Fruit fly (Drosophila melanogaster) whole organism, prepupa: ENCODE data around the gene KdelR.

Experiments
- CG10669 ChIP-seq: fragments of 200-800 bp; sonication (Bioruptor generic); optimal IDR thresholded peaks from 3 replicates; lab custom pipeline; 2018; ENCODE audit warnings: missing biosample characterization, mild to moderate bottlenecking, missing genetic modification characterization, moderate library complexity
- CG11762 ChIP-seq: fragments of 200-800 bp; sonication (Bioruptor generic); optimal IDR thresholded peaks from 3 replicates; lab custom pipeline; 2016; ENCODE audit warnings: missing biosample characterization, missing genetic modification characterization; ENCODE audit not compliant: insufficient read depth
- CG11902 ChIP-seq: fragments of 200-800 bp; sonication (Bioruptor generic); optimal IDR thresholded peaks from 3 replicates; lab custom pipeline; 2016; ENCODE audit warnings: missing biosample characterization, missing genetic modification characterization
- CG15336 ChIP-seq: fragments of 200-800 bp; sonication (Bioruptor generic); IDR thresholded peaks from 2 replicates; pipeline ENCODE4 v1.3.6; 2022; ENCODE audit warnings: missing biosample characterization, missing genetic modification characterization
- CG1621 ChIP-seq: fragments of 200-800 bp; sonication (Bioruptor generic); optimal IDR thresholded peaks from 3 replicates; lab custom pipeline; 2018; ENCODE audit warnings: missing biosample characterization, mild to moderate bottlenecking, missing genetic modification characterization
- CG16779 ChIP-seq: fragments of 200-800 bp; sonication (Bioruptor generic); optimal IDR thresholded peaks from 3 replicates; lab custom pipeline; 2017; ENCODE audit warnings: missing biosample characterization, mild to moderate bottlenecking, missing genetic modification characterization
- CG3032 ChIP-seq: fragments of 200-800 bp; optimal IDR thresholded peaks from 2 replicates; lab custom pipeline; 2019; ENCODE audit warnings: missing biosample characterization, mild to moderate bottlenecking, missing genetic modification characterization, moderate library complexity
- CG31627 ChIP-seq: fragments of 200-800 bp; sonication (Bioruptor generic); optimal IDR thresholded peaks from 3 replicates; lab custom pipeline; 2016; ENCODE audit warnings: missing biosample characterization, missing genetic modification characterization
- CG32006 ChIP-seq: fragments of 200-800 bp; sonication (Bioruptor generic); optimal IDR thresholded peaks from 3 replicates; lab custom pipeline; 2017; ENCODE audit warnings: missing biosample characterization, mild to moderate bottlenecking, missing genetic modification characterization
- CG34406 ChIP-seq: fragments of 200-800 bp; sonication (Bioruptor generic); optimal IDR thresholded peaks from 3 replicates; lab custom pipeline; 2016; ENCODE audit warnings: missing biosample characterization, missing genetic modification characterization
- CG4318 ChIP-seq: fragments of 200-800 bp; sonication (Bioruptor generic); optimal IDR thresholded peaks from 3 replicates; lab custom pipeline; 2017; ENCODE audit warnings: missing biosample characterization, mild to moderate bottlenecking, missing genetic modification characterization
- CG6163 ChIP-seq: fragments of 200-800 bp; sonication (Bioruptor generic); IDR thresholded peaks from 3 replicates; pipeline ENCODE4 v1.3.6; 2022; ENCODE audit warnings: missing biosample characterization, missing genetic modification characterization
- CG6276 ChIP-seq: fragments of 200-800 bp; sonication (Bioruptor generic); optimal IDR thresholded peaks from 2 replicates; lab custom pipeline; 2017; ENCODE audit warnings: missing biosample characterization, mild to moderate bottlenecking, missing genetic modification characterization
- CG6792 ChIP-seq: fragments of 200-800 bp; sonication (Bioruptor generic); optimal IDR thresholded peaks from 3 replicates; lab custom pipeline; 2016; ENCODE audit warnings: missing biosample characterization, missing genetic modification characterization
- CG6808 ChIP-seq: fragments of 200-800 bp; sonication (Bioruptor generic); optimal IDR thresholded peaks from 3 replicates; lab custom pipeline; 2017; ENCODE audit warnings: missing biosample characterization, missing genetic modification characterization, mild to moderate bottlenecking, moderate library complexity, missing genetic modification reagents
- CG6854 ChIP-seq: fragments of 200-800 bp; sonication (Bioruptor generic); optimal IDR thresholded peaks from 2 replicates; lab custom pipeline; 2017; ENCODE audit warnings: missing biosample characterization, mild to moderate bottlenecking, missing genetic modification characterization
- CG7368 ChIP-seq: fragments of 200-800 bp; sonication (Bioruptor generic); optimal IDR thresholded peaks from 3 replicates; lab custom pipeline; 2016; ENCODE audit warnings: missing biosample characterization, missing genetic modification characterization
- CG8119 ChIP-seq: fragments of 200-800 bp; sonication (Bioruptor generic); IDR thresholded peaks from 3 replicates; pipeline ENCODE4 v1.3.6; 2022; ENCODE audit warnings: missing biosample characterization, missing genetic modification characterization
- CG8319 ChIP-seq: fragments of 200-800 bp; sonication (Bioruptor generic); optimal IDR thresholded peaks from 3 replicates; lab custom pipeline; 2016; ENCODE audit warnings: missing biosample characterization, missing genetic modification characterization
- CG8632 ChIP-seq: fragments of 200-800 bp; sonication (Bioruptor generic); optimal IDR thresholded peaks from 3 replicates; lab custom pipeline; 2016; ENCODE audit warnings: missing biosample characterization, missing genetic modification characterization
- CG9139 ChIP-seq: fragments of 200-800 bp; sonication (Bioruptor generic); optimal IDR thresholded peaks from 3 replicates; lab custom pipeline; 2017; ENCODE audit warnings: missing biosample characterization, mild to moderate bottlenecking, missing genetic modification characterization
- Eip75B ChIP-seq: fragments of 200-800 bp; sonication (Bioruptor generic); optimal IDR thresholded peaks from 3 replicates; lab custom pipeline; 2016; ENCODE audit warnings: missing biosample characterization, missing genetic modification characterization
- Eip78C ChIP-seq: fragments of 200-800 bp; sonication (Bioruptor generic); peaks from one replicate; lab custom pipeline; 2016; ENCODE audit warnings: missing biosample characterization, missing genetic modification characterization
- Eip93F ChIP-seq: fragments of 200-800 bp; sonication (Bioruptor generic); optimal IDR thresholded peaks from 2 replicates; lab custom pipeline; 2016; ENCODE audit warnings: missing biosample characterization, mild to moderate bottlenecking, missing genetic modification characterization
- Ets96B ChIP-seq: fragments of 200-800 bp; optimal IDR thresholded peaks from 2 replicates; lab custom pipeline; 2019; ENCODE audit warnings: missing biosample characterization, mild to moderate bottlenecking, missing genetic modification characterization, moderate library complexity
- Gug ChIP-seq: fragments of 200-800 bp; sonication (Bioruptor generic); IDR thresholded peaks from 2 replicates; pipeline ENCODE4 v1.3.6; 2022; ENCODE audit warnings: missing biosample characterization, missing genetic modification characterization
- Hr39 ChIP-seq: fragments of 200-800 bp; sonication (Bioruptor generic); optimal IDR thresholded peaks from 2 replicates; lab custom pipeline; 2016; ENCODE audit warnings: missing biosample characterization, missing genetic modification characterization
- Hr4 ChIP-seq: fragments of 200-800 bp; sonication (Bioruptor generic); optimal IDR thresholded peaks from 3 replicates; lab custom pipeline; 2016; ENCODE audit warnings: missing biosample characterization, missing genetic modification characterization
- Lpt ChIP-seq: fragments of 200-800 bp; sonication (Bioruptor generic); optimal IDR thresholded peaks from 3 replicates; lab custom pipeline; 2016; ENCODE audit warnings: missing biosample characterization, missing genetic modification characterization
- OdsH ChIP-seq: fragments of 200-800 bp; sonication (Bioruptor generic); optimal IDR thresholded peaks from 3 replicates; lab custom pipeline; 2016; ENCODE audit warnings: missing biosample characterization, missing genetic modification characterization
- Sox14 ChIP-seq: fragments of 200-800 bp; sonication (Bioruptor generic); optimal IDR thresholded peaks from 3 replicates; lab custom pipeline; 2016; ENCODE audit warnings: missing biosample characterization, missing genetic modification characterization
- acj6 ChIP-seq: fragments of 200-800 bp; sonication (Bioruptor generic); optimal IDR thresholded peaks from 3 replicates; lab custom pipeline; 2016; ENCODE audit warnings: missing biosample characterization, missing genetic modification characterization
- cyc ChIP-seq: fragments of 200-800 bp; sonication (Bioruptor generic); optimal IDR thresholded peaks from 3 replicates; lab custom pipeline; 2016; ENCODE audit warnings: missing biosample characterization, missing genetic modification characterization
- dac ChIP-seq: fragments of 200-800 bp; sonication (Bioruptor generic); optimal IDR thresholded peaks from 2 replicates; lab custom pipeline; 2017; ENCODE audit warnings: missing biosample characterization, mild to moderate bottlenecking, missing genetic modification characterization
- esn ChIP-seq: fragments of 200-800 bp; sonication (Bioruptor generic); optimal IDR thresholded peaks from 2 replicates; lab custom pipeline; 2016; ENCODE audit warnings: missing biosample characterization, mild to moderate bottlenecking, missing genetic modification characterization, moderate library complexity
- fd59A ChIP-seq: fragments of 200-800 bp; sonication (Bioruptor generic); optimal IDR thresholded peaks from 2 replicates; lab custom pipeline; 2017; ENCODE audit warnings: missing biosample characterization, mild to moderate bottlenecking, missing genetic modification characterization, missing genetic modification reagents
- fd85E ChIP-seq: fragments of 200-800 bp; sonication (Bioruptor generic); optimal IDR thresholded peaks from 3 replicates; lab custom pipeline; 2016; ENCODE audit warnings: missing biosample characterization, missing genetic modification characterization
- fkh ChIP-seq: fragments of 200-800 bp; sonication (Bioruptor generic); optimal IDR thresholded peaks from 3 replicates; lab custom pipeline; 2017; ENCODE audit warnings: missing biosample characterization, mild to moderate bottlenecking, missing genetic modification characterization, moderate library complexity
- lz ChIP-seq: fragments of 200-800 bp; sonication (Bioruptor generic); optimal IDR thresholded peaks from 3 replicates; lab custom pipeline; 2016; ENCODE audit warnings: missing biosample characterization, missing genetic modification characterization
- pdm3 ChIP-seq: fragments of 200-800 bp; sonication (Bioruptor generic); optimal IDR thresholded peaks from 3 replicates; lab custom pipeline; 2016; ENCODE audit warnings: missing biosample characterization, missing genetic modification characterization
- salr ChIP-seq, 2 experiments: fragments of 200-800 bp; sonication (Bioruptor generic); optimal IDR thresholded peaks; 3 replicates each; lab custom pipeline; 2016 to 2018; ENCODE audit warnings: missing biosample characterization in 2 of 2, missing genetic modification characterization in 2 of 2, mild to moderate bottlenecking in 1 of 2
- svp ChIP-seq: fragments of 200-800 bp; sonication (Bioruptor generic); peaks from one replicate; lab custom pipeline; 2016; ENCODE audit warnings: missing biosample characterization, missing genetic modification characterization
- vri ChIP-seq: fragments of 200-800 bp; sonication (Bioruptor generic); optimal IDR thresholded peaks from 3 replicates; lab custom pipeline; 2016; ENCODE audit warnings: missing biosample characterization, mild to moderate bottlenecking, missing genetic modification characterization

Gene KdelR

DNA sequence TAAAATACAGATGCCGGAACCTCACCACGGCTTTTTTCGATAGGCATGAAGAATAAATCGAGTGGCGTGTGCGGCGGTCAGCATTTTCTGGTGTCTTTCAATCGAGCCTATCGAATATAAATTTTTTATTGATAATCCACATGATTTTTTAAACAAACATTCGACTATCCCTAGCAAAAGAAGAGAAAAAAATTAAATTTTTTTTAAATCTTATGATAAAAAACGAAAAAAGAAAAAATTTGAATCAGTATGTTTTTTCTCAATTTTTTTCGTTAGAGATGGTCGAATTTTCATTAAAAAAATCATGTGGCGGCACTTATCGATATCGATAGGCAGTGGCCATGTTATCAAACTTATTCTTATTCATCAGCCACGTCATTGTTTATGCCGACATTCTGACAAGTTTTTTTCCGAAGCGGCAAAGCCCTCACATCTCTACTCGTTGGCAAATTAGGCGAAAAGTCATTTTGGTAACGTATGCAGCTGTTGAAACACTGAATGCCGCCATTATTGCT, at the start of gene KdelR, which contains the start of gene SmB:
Gene KdelR (plus strand): TSS at position 354 of the 515 bp plus-strand sequence.
Gene SmB (minus strand): TSS at position 94 of the 515 bp plus-strand sequence.
- TF ChIP-seq CG8119 (GFP tag; lab: Robert Waterston, UW): no peak
- no peak for TF ChIP-seq vri
- peak; percentile 13 for TF ChIP-seq CG3032 (tag; lab: Kevin White, UChicago)
- no peak for TF ChIP-seq CG7368 (GFP tag; lab: Kevin White, UChicago)
- peak; percentile 49 for TF ChIP-seq esn
- no peak for TF ChIP-seq svp (GFP tag; lab: Kevin White, UChicago)
- peak; percentile 81 for TF ChIP-seq fkh (GFP tag; lab: Kevin White, UChicago)
- no peak for TF ChIP-seq CG6276
- TF ChIP-seq Eip78C (GFP tag; lab: Kevin White, UChicago): peak; percentile 26
- no peak for TF ChIP-seq CG32006
- peak; percentile 39 for TF ChIP-seq CG1621 (tag; lab: Kevin White, UChicago)
- peak; percentile 34 for TF ChIP-seq lz
- TF ChIP-seq, all 60 proteins: peak for 6

DNA sequence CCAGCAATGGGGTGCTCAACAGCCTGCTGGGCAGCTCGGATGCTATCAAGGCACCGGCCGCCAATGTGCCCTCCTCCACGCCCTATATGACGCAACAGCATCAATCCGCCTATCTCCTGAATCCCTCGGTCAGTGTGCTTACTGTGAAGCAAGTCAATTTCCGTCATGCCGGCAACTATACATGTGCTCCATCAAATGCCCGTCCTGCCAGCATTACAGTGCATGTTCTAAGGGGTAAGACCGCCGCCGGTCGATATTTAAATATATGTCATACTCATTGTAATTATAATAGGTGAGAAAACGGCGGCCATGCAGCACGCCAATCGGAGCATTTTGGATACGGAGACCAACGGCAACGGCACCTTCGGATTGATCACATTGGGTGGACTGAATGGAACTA, 48.1 kb upstream of the KdelR start:
- TF ChIP-seq Gug (GFP tag; lab: Robert Waterston, UW): no peak
- TF ChIP-seq CG3032 (tag; lab: Kevin White, UChicago): no peak
- TF ChIP-seq CG11762 (GFP tag; lab: Kevin White, UChicago): no peak
- TF ChIP-seq Hr39 (GFP tag; lab: Kevin White, UChicago): no peak
- no peak for TF ChIP-seq CG6808 (GFP tag; lab: Kevin White, UChicago)
- no peak for TF ChIP-seq Hr4 (GFP tag; lab: Kevin White, UChicago)
- no peak for TF ChIP-seq CG8319
- TF ChIP-seq Eip75B (GFP tag; lab: Kevin White, UChicago): no peak
- TF ChIP-seq CG15336 (GFP tag; lab: Robert Waterston, UW): no peak
- no peak for TF ChIP-seq CG6854 (GFP tag; lab: Kevin White, UChicago)
- no peak for TF ChIP-seq fkh (GFP tag; lab: Kevin White, UChicago)
- no peak for TF ChIP-seq Eip93F (GFP tag; lab: Kevin White, UChicago)
- TF ChIP-seq salr (GFP tag; optimal IDR thresholded peaks at IDR 0.05; lab: Kevin White, UChicago): no peak
- no peak for TF ChIP-seq lz
- no peak for TF ChIP-seq CG8632 (GFP tag; lab: Kevin White, UChicago)
- TF ChIP-seq Lpt (GFP tag; lab: Kevin White, UChicago): no peak

DNA sequence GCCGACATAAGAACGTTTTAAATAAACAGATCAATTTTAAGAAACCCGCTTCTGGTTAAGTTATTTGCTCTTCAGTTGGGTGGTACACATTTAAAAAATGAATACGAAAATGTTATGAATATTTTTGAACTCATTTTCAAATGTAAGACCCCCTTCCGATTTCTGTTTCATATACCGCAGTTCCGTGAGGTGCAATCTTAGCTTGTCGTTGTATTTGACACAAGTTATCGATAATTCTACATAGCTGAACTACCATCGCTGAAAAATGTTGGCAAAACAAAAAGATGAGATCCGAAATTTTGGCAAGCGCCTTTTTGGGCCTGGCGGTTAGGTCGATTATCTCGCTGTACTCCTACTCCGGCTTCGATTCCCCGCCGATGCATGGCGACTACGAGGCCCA, 46.8 kb upstream of the KdelR start, which contains the start of gene gny:
Gene gny (plus strand): TSS at position 239 of the 400 bp plus-strand sequence.
- TF ChIP-seq Eip78C (GFP tag; lab: Kevin White, UChicago) (peak; percentile 18), Hr39 (GFP tag; lab: Kevin White, UChicago) (no peak)

DNA sequence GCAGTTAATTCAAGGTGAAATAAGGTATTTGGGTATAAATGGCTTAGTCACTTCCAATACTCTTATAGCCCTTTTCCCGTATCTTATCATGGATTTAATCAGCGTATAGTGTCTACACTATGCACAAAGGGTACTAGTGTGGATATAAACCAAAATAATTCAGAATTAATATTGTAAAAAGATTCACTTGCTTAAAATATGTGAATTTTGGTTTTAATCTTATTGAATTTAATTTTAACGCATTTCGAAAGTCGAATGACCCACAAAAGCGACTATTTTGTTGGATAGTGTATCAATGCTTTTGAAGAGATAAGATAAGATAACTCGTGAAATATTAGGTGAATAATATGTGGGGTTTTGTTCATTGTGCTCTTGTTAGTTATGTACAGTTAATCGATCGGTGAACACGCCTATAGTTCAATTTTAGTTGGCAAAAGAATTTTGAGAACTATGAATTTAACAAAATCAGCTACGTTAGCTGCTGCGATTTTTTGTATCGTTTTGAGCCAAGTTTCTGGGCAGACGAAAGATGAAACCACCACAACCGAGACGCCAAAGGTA, 44.7 kb upstream of the KdelR start, which contains the start of gene CG5096:
Gene CG5096 (plus strand): TSS at position 374 of the 561 bp plus-strand sequence.
- TF ChIP-seq CG4318 (no peak), CG32006 (no peak), Lpt (GFP tag; lab: Kevin White, UChicago) (no peak), fd59A (GFP tag; lab: Kevin White, UChicago) (no peak), CG6163 (GFP tag; lab: Robert Waterston, UW) (no peak), OdsH (GFP tag; lab: Kevin White, UChicago) (peak; percentile 55), CG8119 (GFP tag; lab: Robert Waterston, UW) (no peak; the same call in 1 of the 3 replicates), CG10669 (GFP tag; lab: Kevin White, UChicago) (peak; percentile 51), CG9139 (no peak), acj6 (GFP tag; lab: Kevin White, UChicago) (peak; percentile 60), CG6792 (GFP tag; lab: Kevin White, UChicago) (peak; percentile 69), Ets96B (tag; lab: Kevin White, UChicago) (peak; percentile 62), CG16779 (tag; lab: Kevin White, UChicago) (no peak), Sox14 (GFP tag; lab: Kevin White, UChicago) (peak; percentile 63), lz (peak; percentile 66), CG6276 (no peak), CG8319 (peak; percentile 36), CG1621 (tag; lab: Kevin White, UChicago) (no peak), CG15336 (GFP tag; lab: Robert Waterston, UW) (peak; percentile 67), CG8632 (GFP tag; lab: Kevin White, UChicago) (peak; percentile 69), Hr4 (GFP tag; lab: Kevin White, UChicago) (peak; percentile 54), fd85E (GFP tag; lab: Kevin White, UChicago) (no peak), CG31627 (GFP tag; lab: Kevin White, UChicago) (peak; percentile 59), CG6808 (GFP tag; lab: Kevin White, UChicago) (no peak), cyc (GFP tag; lab: Kevin White, UChicago) (peak; percentile 64), pdm3 (no peak), dac (GFP tag; lab: Kevin White, UChicago) (no peak), CG11902 (GFP tag; lab: Kevin White, UChicago) (peak; percentile 14), CG34406 (GFP tag; lab: Kevin White, UChicago) (peak; percentile 73)
